Worm (Caenorhabditis elegans) whole organism, mixed stage, embryonic: ENCODE measurements around the gene C23H4.8.

Experiments
- bed-3 ChIP-seq: fragments of 200-800 bp; sonication (Bioruptor generic); optimal IDR thresholded peaks from 3 replicates; lab custom pipeline; 2018; ENCODE audit warnings: mild to moderate bottlenecking, missing genetic modification characterization, moderate library complexity, missing compliant biosample characterization
- ceh-43 ChIP-seq: fragments of 200-800 bp; sonication (Bioruptor generic); optimal IDR thresholded peaks from 2 replicates; lab custom pipeline; 2018; ENCODE audit warnings: mild to moderate bottlenecking, missing genetic modification characterization, moderate library complexity, missing compliant biosample characterization
- ces-1 ChIP-seq: fragments of 150-350 bp; optimal IDR thresholded peaks from 2 replicates; lab custom pipeline; 2014; ENCODE audit warnings: missing biosample characterization, missing genetic modification reagents, missing genetic modification characterization
- elt-1 ChIP-seq: sonication (generic microtip); optimal IDR thresholded peaks from 2 replicates; lab custom pipeline; 2017; ENCODE audit warnings: missing genetic modification characterization, mild to moderate bottlenecking, missing compliant biosample characterization, antibody characterized with exemption, moderate library complexity, borderline replicate concordance; ENCODE audit not compliant: insufficient read depth
- lin-32 ChIP-seq: fragments of 200-800 bp; sonication (Bioruptor generic); optimal IDR thresholded peaks from 2 replicates; lab custom pipeline; 2018; ENCODE audit warnings: mild to moderate bottlenecking, missing genetic modification characterization, missing compliant biosample characterization
- nhr-2 ChIP-seq: fragments of 150-350 bp; optimal IDR thresholded peaks from 2 replicates; lab custom pipeline; 2014; ENCODE audit warnings: missing biosample characterization, missing genetic modification characterization
- nhr-237 ChIP-seq: fragments of 150-350 bp; optimal IDR thresholded peaks from 2 replicates; lab custom pipeline; 2014; ENCODE audit warnings: missing biosample characterization, missing genetic modification characterization
- nhr-28 ChIP-seq: fragments of 150-350 bp; optimal IDR thresholded peaks from 2 replicates; lab custom pipeline; 2014; ENCODE audit warnings: missing biosample characterization, missing genetic modification characterization
- sem-2 ChIP-seq: fragments of 200-800 bp; sonication (Bioruptor generic); optimal IDR thresholded peaks from 2 replicates; lab custom pipeline; 2018; ENCODE audit warnings: mild to moderate bottlenecking, missing genetic modification characterization, missing compliant biosample characterization
- snpc-4 ChIP-seq: fragments of 150-350 bp; optimal IDR thresholded peaks from 2 replicates; lab custom pipeline; 2014; ENCODE audit warnings: missing biosample characterization, missing genetic modification characterization
- unc-39 ChIP-seq: fragments of 150-350 bp; optimal IDR thresholded peaks from 2 replicates; lab custom pipeline; 2014; ENCODE audit warnings: missing biosample characterization, missing genetic modification characterization

DNA sequence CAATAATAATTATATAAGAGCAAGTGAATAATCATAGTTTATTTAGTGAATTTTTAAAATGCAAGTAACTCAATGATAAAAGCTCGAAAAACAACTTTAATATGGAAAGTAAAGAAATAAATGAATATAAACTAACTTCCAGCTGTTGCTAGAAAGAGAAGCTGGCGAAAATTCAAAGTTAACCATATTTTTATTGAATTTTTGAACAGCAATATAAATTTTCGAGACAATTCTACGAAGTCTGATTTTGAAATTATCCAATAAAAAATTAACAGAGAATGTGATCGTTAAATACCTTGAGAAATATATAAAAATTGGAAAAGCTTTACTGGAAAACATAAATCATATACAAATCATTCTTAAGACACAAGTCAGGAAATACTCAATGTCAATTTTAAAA lies 30.5 kb upstream of the C23H4.8 start:
- TF ChIP-seq sem-2 (GFP tag; lab: Kevin White, UChicago) (no peak), elt-1 (no peak), lin-32 (GFP tag; lab: Kevin White, UChicago) (no peak), unc-39 (tag; lab: Kevin White, UChicago) (no peak), ces-1 (no peak), nhr-2 (tag; lab: Kevin White, UChicago) (no peak), nhr-28 (tag; lab: Kevin White, UChicago) (no peak), ceh-43 (GFP tag; lab: Kevin White, UChicago) (no peak), bed-3 (no peak), snpc-4 (tag; lab: Kevin White, UChicago) (no peak), nhr-237 (tag; lab: Kevin White, UChicago) (no peak)
